Worm (Caenorhabditis elegans): ENCODE measurements around the gene ZC250.5.

The ZC250.5 gene

ce11 chrV:5788650-5789049 is 16.9 kb upstream of the ZC250.5 start:
- TF ChIP-seq nhr-11 (tag; optimal IDR thresholded peaks at IDR 0.05) (no peak), nhr-43 (tag; optimal IDR thresholded peaks at IDR 0.05; ENCODE audit: poor library complexity, severe bottlenecking) (no peak), ceh-82 (tag; optimal IDR thresholded peaks at IDR 0.05) (no peak), pqm-1 (tag; optimal IDR thresholded peaks at IDR 0.05) (no peak)

ce11 chrV:5790497-5791280 is 14.9 kb upstream of the ZC250.5 start, which contains the start of the genes nhr-142 and F44E7.9:
TSS of gene nhr-142 (minus strand) at chrV:5790553.
TSS of gene F44E7.9 (plus strand) at chrV:5791230.
- peak; percentile 24 for TF ChIP-seq nhr-76 (tag; optimal IDR thresholded peaks at IDR 0.05)
- no peak for TF ChIP-seq mdl-1 (tag; optimal IDR thresholded peaks at IDR 0.05)
- TF ChIP-seq ceh-28 (tag; optimal IDR thresholded peaks at IDR 0.05), result peak; percentile 10
- no peak for TF ChIP-seq unc-39 (tag; optimal IDR thresholded peaks at IDR 0.05)
- peak; percentile 72 for TF ChIP-seq snpc-4 (tag; optimal IDR thresholded peaks at IDR 0.05)
- no peak for TF ChIP-seq fos-1 (tag; optimal IDR thresholded peaks at IDR 0.05)
- TF ChIP-seq egl-5 (tag; optimal IDR thresholded peaks at IDR 0.05), result peak; percentile 43
- peak; percentile 41 for TF ChIP-seq nhr-77 (tag; optimal IDR thresholded peaks at IDR 0.05)
- peak; percentile 81 for TF ChIP-seq nhr-23 (tag; optimal IDR thresholded peaks at IDR 0.05)
- no peak for TF ChIP-seq unc-62 (GFP tag; optimal IDR thresholded peaks at IDR 0.05)
- no peak for TF ChIP-seq daf-12 (tag; optimal IDR thresholded peaks at IDR 0.05)
- TF ChIP-seq eor-1 (tag; optimal IDR thresholded peaks at IDR 0.05), result no peak
- no peak for TF ChIP-seq nhr-237 (tag; optimal IDR thresholded peaks at IDR 0.05)
- no peak for TF ChIP-seq zag-1 (tag; optimal IDR thresholded peaks at IDR 0.05)
- no peak for TF ChIP-seq nhr-67 (tag; optimal IDR thresholded peaks at IDR 0.05)
- no peak for TF ChIP-seq ama-1 (optimal IDR thresholded peaks at IDR 0.05)
- TF ChIP-seq nfya-1 (tag; optimal IDR thresholded peaks at IDR 0.05; ENCODE audit: insufficient read depth), result peak; percentile 72
- TF ChIP-seq mml-1 (tag; optimal IDR thresholded peaks at IDR 0.05), result no peak
- no peak for TF ChIP-seq nhr-12 (tag; optimal IDR thresholded peaks at IDR 0.05)
- peak; percentile 83 for TF ChIP-seq pha-4 (tag; optimal IDR thresholded peaks at IDR 0.05)
- TF ChIP-seq skn-1 (tag; optimal IDR thresholded peaks at IDR 0.05), result peak; percentile 45
- TF ChIP-seq ceh-82 (tag; optimal IDR thresholded peaks at IDR 0.05), result peak; percentile 59
- TF ChIP-seq nhr-25 (tag; optimal IDR thresholded peaks at IDR 0.05), result peak; percentile 63
- TF ChIP-seq lin-15B (tag; optimal IDR thresholded peaks at IDR 0.05), result peak; percentile 91
- TF ChIP-seq nhr-11 (tag; optimal IDR thresholded peaks at IDR 0.05), result peak; percentile 60
- TF ChIP-seq tbx-2 (tag; optimal IDR thresholded peaks at IDR 0.05), result peak; percentile 71
- no peak for TF ChIP-seq elt-1 (tag; optimal IDR thresholded peaks at IDR 0.05)
- TF ChIP-seq fkh-2 (tag; optimal IDR thresholded peaks at IDR 0.05), result no peak
- TF ChIP-seq egl-27 (tag; optimal IDR thresholded peaks at IDR 0.05), result peak; percentile 25
- TF ChIP-seq ztf-4 (tag; optimal IDR thresholded peaks at IDR 0.05), result no peak
- TF ChIP-seq aly-2 (tag; optimal IDR thresholded peaks at IDR 0.05), result no peak
- TF ChIP-seq R02D3.7 (tag; optimal IDR thresholded peaks at IDR 0.05), result peak; percentile 70
- no peak for TF ChIP-seq ceh-16 (tag; optimal IDR thresholded peaks at IDR 0.05)
- peak; percentile 71 for TF ChIP-seq hmg-11 (tag; optimal IDR thresholded peaks at IDR 0.05)
- TF ChIP-seq elt-3 (tag; optimal IDR thresholded peaks at IDR 0.05), result no peak
- peak; percentile 62 for TF ChIP-seq pqm-1 (tag; optimal IDR thresholded peaks at IDR 0.05)
- TF ChIP-seq jun-1 (tag; optimal IDR thresholded peaks at IDR 0.05), result peak; percentile 35
- peak; percentile 72 for TF ChIP-seq elt-2 (tag; optimal IDR thresholded peaks at IDR 0.05)
- TF ChIP-seq ceh-9 (tag; optimal IDR thresholded peaks at IDR 0.05), result no peak
- no peak for TF ChIP-seq ztf-11 (tag; optimal IDR thresholded peaks at IDR 0.05)
- TF ChIP-seq ZK546.5 (tag; optimal IDR thresholded peaks at IDR 0.05), result no peak
- TF ChIP-seq nhr-28 (tag; optimal IDR thresholded peaks at IDR 0.05), result no peak
- peak; percentile 78 for TF ChIP-seq nhr-43 (tag; optimal IDR thresholded peaks at IDR 0.05; ENCODE audit: poor library complexity, severe bottlenecking)
- TF ChIP-seq fkh-10 (GFP tag; optimal IDR thresholded peaks at IDR 0.05), result peak; percentile 6
- TF ChIP-seq lsy-12 (tag; optimal IDR thresholded peaks at IDR 0.05), result peak; percentile 81
- TF ChIP-seq lin-39 (tag; optimal IDR thresholded peaks at IDR 0.05), result peak; percentile 52
- no peak for TF ChIP-seq sea-2 (GFP tag; optimal IDR thresholded peaks at IDR 0.05)

Measured in whole organism, L3 larva.